Worm (Caenorhabditis elegans): ENCODE measurements around the gene frpr-14.

The frpr-14 gene

ce11 chrII:650321-651005 lies at the start of gene frpr-14, which contains the start of gene K07E8.7:
TSS of gene frpr-14 (plus strand) at chrII:650955.
TSS of gene K07E8.7 (minus strand) at chrII:650367.
- TF ChIP-seq Y48G9A.11 (GFP tag; IDR thresholded peaks at IDR 0.05) (no peak), mes-2 (tag; optimal IDR thresholded peaks at IDR 0.05; ENCODE audit: poor library complexity, severe bottlenecking) (peak; percentile 32), madf-5 (GFP tag; IDR thresholded peaks at IDR 0.05) (no peak), aha-1 (tag) (peak; percentile 24), lin-38 (GFP tag; IDR thresholded peaks at IDR 0.05) (peak; percentile 46), nhr-28 (tag; optimal IDR thresholded peaks at IDR 0.05) (no peak)

ce11 chrII:601305-601704 lies 49.5 kb upstream of the frpr-14 start:
- TF ChIP-seq pqm-1 (tag; optimal IDR thresholded peaks at IDR 0.05): no peak
- TF ChIP-seq lim-7 (GFP tag; IDR thresholded peaks at IDR 0.05): no peak
- TF ChIP-seq mdl-1 (tag; optimal IDR thresholded peaks at IDR 0.05): peak in 1 of 2 experiments; percentile 79
- TF ChIP-seq T20F7.1 (GFP tag; optimal IDR thresholded peaks at IDR 0.05): no peak
- TF ChIP-seq fkh-10 (GFP tag; optimal IDR thresholded peaks at IDR 0.05): no peak
- TF ChIP-seq ces-1 (GFP tag; optimal IDR thresholded peaks at IDR 0.05): no peak
- TF ChIP-seq unc-62 (GFP tag; optimal IDR thresholded peaks at IDR 0.05 in 1 of 2): no peak
- no peak for TF ChIP-seq unc-62 (tag; optimal IDR thresholded peaks at IDR 0.05)
- TF ChIP-seq zfp-3 (GFP tag; conservative IDR thresholded peaks at IDR 0.05): no peak
- TF ChIP-seq pha-4 (GFP tag; IDR thresholded peaks at IDR 0.05): no peak
- peak; percentile 70 for TF ChIP-seq pha-4 (tag; optimal IDR thresholded peaks at IDR 0.05)
- no peak for TF ChIP-seq sdz-12 (GFP tag; optimal IDR thresholded peaks at IDR 0.05)
- no peak for TF ChIP-seq egl-27 (tag; optimal IDR thresholded peaks at IDR 0.05)
- peak in 1 of 2 experiments; percentile 52 for TF ChIP-seq lsy-2 (tag; optimal IDR thresholded peaks at IDR 0.05)
- TF ChIP-seq nhr-237 (tag; optimal IDR thresholded peaks at IDR 0.05): no peak
- TF ChIP-seq zip-11 (GFP tag; IDR thresholded peaks at IDR 0.05): no peak
- no peak for TF ChIP-seq spr-1 (tag; optimal IDR thresholded peaks at IDR 0.05)
- TF ChIP-seq ceh-20 (GFP tag; IDR thresholded peaks at IDR 0.05): no peak
- TF ChIP-seq hlh-11 (tag; optimal IDR thresholded peaks at IDR 0.05): peak; percentile 21
- peak; percentile 17; the same call in 1 of the 2 replicates for TF ChIP-seq hmg-1.1 (GFP tag; IDR thresholded peaks at IDR 0.05)
- peak; percentile 51 for TF ChIP-seq mes-2 (tag; optimal IDR thresholded peaks at IDR 0.05; ENCODE audit: poor library complexity, severe bottlenecking)
- no peak for TF ChIP-seq arid-1 (GFP tag; conservative IDR thresholded peaks at IDR 0.05)
- peak; percentile 88 for TF ChIP-seq hlh-30 (tag; optimal IDR thresholded peaks at IDR 0.05; ENCODE audit: insufficient read depth)
- no peak for TF ChIP-seq F26F4.8 (GFP tag; conservative IDR thresholded peaks at IDR 0.05)
- no peak for TF ChIP-seq lin-13 (GFP tag; optimal IDR thresholded peaks at IDR 0.05)
- TF ChIP-seq dmd-8 (GFP tag; IDR thresholded peaks at IDR 0.05): no peak
- TF ChIP-seq madf-5 (GFP tag; IDR thresholded peaks at IDR 0.05): no peak
- no peak for TF ChIP-seq zag-1 (tag; optimal IDR thresholded peaks at IDR 0.05)
- no peak for TF ChIP-seq ztf-11 (tag; optimal IDR thresholded peaks at IDR 0.05)
- TF ChIP-seq nhr-11 (tag; optimal IDR thresholded peaks at IDR 0.05): no peak
- TF ChIP-seq snpc-1.2 (GFP tag; IDR thresholded peaks at IDR 0.05): no peak
- no peak for TF ChIP-seq fos-1 (tag; optimal IDR thresholded peaks at IDR 0.05)
- TF ChIP-seq ZK546.5 (tag; optimal IDR thresholded peaks at IDR 0.05): no peak
- TF ChIP-seq mxl-3 (GFP tag; optimal IDR thresholded peaks at IDR 0.05): no peak
- TF ChIP-seq mxl-2 (GFP tag; conservative IDR thresholded peaks at IDR 0.05): no peak
- TF ChIP-seq ceh-28 (tag; optimal IDR thresholded peaks at IDR 0.05): no peak
- no peak for TF ChIP-seq cey-2 (tag; optimal IDR thresholded peaks at IDR 0.05; ENCODE audit: borderline replicate concordance, insufficient read depth)
- TF ChIP-seq mep-1 (tag; optimal IDR thresholded peaks at IDR 0.05): peak; percentile 42
- TF ChIP-seq aly-2 (tag; optimal IDR thresholded peaks at IDR 0.05): no peak
- no peak for TF ChIP-seq unc-130 (GFP tag; optimal IDR thresholded peaks at IDR 0.05)
- no peak for TF ChIP-seq php-3 (GFP tag; IDR thresholded peaks at IDR 0.05)
- TF ChIP-seq unc-39 (tag; optimal IDR thresholded peaks at IDR 0.05): no peak
- peak; percentile 67 for TF ChIP-seq dve-1 (tag; optimal IDR thresholded peaks at IDR 0.05; ENCODE audit: insufficient read depth)
- no peak for TF ChIP-seq set-16 (GFP tag; IDR thresholded peaks at IDR 0.05)

Measured in whole organism, L4 larva.